Worm (Caenorhabditis elegans): ENCODE data around the gene hlh-6.

DNA sequence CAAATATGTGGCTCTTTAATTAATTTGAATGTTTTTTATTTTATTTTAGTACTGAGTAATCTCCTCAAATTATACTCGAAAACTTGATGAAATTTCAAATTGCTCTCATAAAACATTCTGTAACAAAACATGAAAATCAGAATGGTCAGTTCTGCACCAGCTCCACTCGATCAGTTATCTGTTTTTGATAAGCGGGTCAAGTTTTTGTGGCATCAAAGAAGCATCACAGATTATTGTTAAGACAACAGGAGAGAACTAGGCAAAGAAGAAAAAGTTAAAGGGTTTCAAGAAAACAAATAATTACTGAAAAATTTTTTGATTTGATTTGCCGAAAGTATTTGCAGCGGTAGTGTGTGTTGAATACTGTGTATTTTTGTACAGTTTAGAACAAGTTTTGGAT is 7.5 kb downstream of the hlh-6 start:
- TF ChIP-seq tab-1 (GFP tag; IDR thresholded peaks at IDR 0.05) (no peak), ref-1 (GFP tag; conservative IDR thresholded peaks at IDR 0.05) (no peak), T22C8.4 (GFP tag; IDR thresholded peaks at IDR 0.05) (no peak), flt-1 (GFP tag; IDR thresholded peaks at IDR 0.05) (no peak), med-1 (GFP tag; optimal IDR thresholded peaks at IDR 0.05; ENCODE audit: insufficient read depth) (no peak), klf-2 (GFP tag; conservative IDR thresholded peaks at IDR 0.05) (no peak), ztf-29 (GFP tag; IDR thresholded peaks at IDR 0.05) (no peak), cog-1 (tag; optimal IDR thresholded peaks at IDR 0.05) (no peak)
